Fruit fly (Drosophila melanogaster): ENCODE results near the gene CG14315.

Gene CG14315

dm6 chr3R:18169982-18170531, 11.6 kb downstream of the CG14315 start:
- TF ChIP-seq pho (GFP tag; optimal IDR thresholded peaks at IDR 0.05) (no peak), lab (GFP tag; optimal IDR thresholded peaks at IDR 0.05) (peak; percentile 73), CG12769 (tag; optimal IDR thresholded peaks at IDR 0.05) (peak; percentile 54), hbn (GFP tag; IDR thresholded peaks at IDR 0.05; ENCODE audit: partially characterized antibody) (peak; percentile 27; the same call in 1 of the 2 replicates), Oaz (GFP tag; IDR thresholded peaks at IDR 0.05) (no peak), ind (GFP tag; optimal IDR thresholded peaks at IDR 0.05) (no peak), scrt (GFP tag; optimal IDR thresholded peaks at IDR 0.05) (no peak), tll (GFP tag; optimal IDR thresholded peaks at IDR 0.05) (no peak), CG6175 (GFP tag; IDR thresholded peaks at IDR 0.05) (0 out of 3 replicates have a peak, but pooled peaks have one; percentile 21), CG1233 (GFP tag; optimal IDR thresholded peaks at IDR 0.05) (no peak), run (tag; optimal IDR thresholded peaks at IDR 0.05) (no peak), CG11696 (GFP tag; IDR thresholded peaks at IDR 0.05) (no peak), HLH54F (GFP tag; optimal IDR thresholded peaks at IDR 0.05) (no peak), Dll (GFP tag; IDR thresholded peaks at IDR 0.05; ENCODE audit: partially characterized antibody) (peak; percentile 33; the same call in 1 of the 4 replicates), CG2875 (GFP tag; optimal IDR thresholded peaks at IDR 0.05) (no peak), stc (GFP tag; IDR thresholded peaks at IDR 0.05) (no peak), kni (GFP tag; optimal IDR thresholded peaks at IDR 0.05) (peak; percentile 20), chm (GFP tag; IDR thresholded peaks at IDR 0.05) (0 out of 2 replicates have a peak, but pooled peaks have one; percentile 9), CG2889 (GFP tag; IDR thresholded peaks at IDR 0.05) (no peak), nerfin-2 (GFP tag; IDR thresholded peaks at IDR 0.05; ENCODE audit: partially characterized antibody) (peak; percentile 31; the same call in 1 of the 2 replicates), crol (GFP tag; IDR thresholded peaks at IDR 0.05) (peak; percentile 75), Trl (optimal IDR thresholded peaks at IDR 0.05) (peak; percentile 75 to 76), Trl (GFP tag; optimal IDR thresholded peaks at IDR 0.05) (no peak), ac (GFP tag; optimal IDR thresholded peaks at IDR 0.05) (no peak), Max (GFP tag; optimal IDR thresholded peaks at IDR 0.05) (no peak), Stat92E (GFP tag; optimal IDR thresholded peaks at IDR 0.05) (no peak), z (GFP tag; IDR thresholded peaks at IDR 0.05) (0 out of 3 replicates have a peak, but pooled peaks have one; percentile 61), jing (GFP tag; optimal IDR thresholded peaks at IDR 0.05) (no peak), pzg (GFP tag; optimal IDR thresholded peaks at IDR 0.05) (peak; percentile 3), CG9797 (GFP tag; optimal IDR thresholded peaks at IDR 0.05) (no peak), D19A (tag; optimal IDR thresholded peaks at IDR 0.05) (peak; percentile 45), CG15601 (tag; optimal IDR thresholded peaks at IDR 0.05) (no peak), pros (GFP tag; optimal IDR thresholded peaks at IDR 0.05) (peak; percentile 51), mirr (GFP tag; optimal IDR thresholded peaks at IDR 0.05) (peak; percentile 88), CG14667 (GFP tag; IDR thresholded peaks at IDR 0.05) (no peak), Antp (GFP tag; optimal IDR thresholded peaks at IDR 0.05) (no peak), so (GFP tag; IDR thresholded peaks at IDR 0.05) (no peak), CG6791 (GFP tag; IDR thresholded peaks at IDR 0.05; ENCODE audit: partially characterized antibody) (no peak), zen (tag; optimal IDR thresholded peaks at IDR 0.05) (peak; percentile 92), insv (GFP tag; optimal IDR thresholded peaks at IDR 0.05) (peak in 1 of 2 experiments; percentile 95), CG9437 (GFP tag; optimal IDR thresholded peaks at IDR 0.05) (peak; percentile 94), CG4707 (GFP tag; optimal IDR thresholded peaks at IDR 0.05) (no peak), chinmo (GFP tag; IDR thresholded peaks at IDR 0.05; ENCODE audit: partially characterized antibody) (0 out of 4 replicates have a peak, but pooled peaks have one; percentile 70), Dek (tag; optimal IDR thresholded peaks at IDR 0.05) (peak; percentile 0), GATAe (GFP tag; conservative IDR thresholded peaks at IDR 0.05) (peak; percentile 93), exex (tag; optimal IDR thresholded peaks at IDR 0.05) (peak; percentile 95), Pdp1 (GFP tag; optimal IDR thresholded peaks at IDR 0.05) (peak in 1 of 2 experiments; percentile 46), eyg (GFP tag; optimal IDR thresholded peaks at IDR 0.05) (no peak)

All from whole organism, embryonic.